Fruit fly (Drosophila melanogaster) Kc167 (cell line): Measurements from ENCODE around the gene Cyp4ac3.

Experiments
- Sin3A ChIP-seq: fragments of >200 bp; optimal IDR thresholded peaks from 2 replicates; lab custom pipeline; 2018; ENCODE audit warnings: missing external identifiers
- h ChIP-seq: fragments of >200 bp; optimal IDR thresholded peaks from 3 replicates; lab custom pipeline; 2018; ENCODE audit warnings: missing external identifiers
- insv ChIP-seq: fragments of >200 bp; optimal IDR thresholded peaks from 3 replicates; lab custom pipeline; 2018; ENCODE audit warnings: missing external identifiers
- psq ChIP-seq: fragments of >200 bp; optimal IDR thresholded peaks from 2 replicates; lab custom pipeline; 2017; ENCODE audit warnings: missing external identifiers
- ttk ChIP-seq: sonication (Bioruptor generic); optimal IDR thresholded peaks from 2 replicates; lab custom pipeline; 2017; ENCODE audit warnings: missing external identifiers

DNA sequence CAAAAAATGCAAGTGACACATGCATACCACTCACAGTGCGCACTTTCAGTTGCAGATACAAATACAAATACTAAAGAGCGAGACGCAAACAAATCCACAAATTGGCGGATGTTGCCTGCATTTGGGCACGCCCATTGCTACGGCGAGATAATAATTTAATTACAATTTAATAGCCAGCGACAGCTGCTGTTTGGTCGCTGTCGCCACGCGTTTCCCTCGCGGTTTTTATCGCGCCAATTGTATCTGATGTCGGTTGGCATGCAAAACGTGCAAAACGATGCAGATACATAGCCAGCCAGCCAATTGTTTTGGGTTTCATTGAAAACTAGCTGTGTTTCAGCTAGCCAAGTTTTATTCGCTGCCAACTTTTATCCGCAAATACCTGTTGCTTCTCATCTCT, 45.0 kb upstream of the Cyp4ac3 start:
- TF ChIP-seq h (lab: Kevin White, UChicago) (no peak), Sin3A (lab: Kevin White, UChicago) (no peak), insv (lab: Kevin White, UChicago) (no peak), ttk (no peak), psq (lab: Kevin White, UChicago) (no peak)
